Worm (Caenorhabditis elegans): Measurements from ENCODE around the gene Y46G5A.14.

Gene Y46G5A.14

DNA sequence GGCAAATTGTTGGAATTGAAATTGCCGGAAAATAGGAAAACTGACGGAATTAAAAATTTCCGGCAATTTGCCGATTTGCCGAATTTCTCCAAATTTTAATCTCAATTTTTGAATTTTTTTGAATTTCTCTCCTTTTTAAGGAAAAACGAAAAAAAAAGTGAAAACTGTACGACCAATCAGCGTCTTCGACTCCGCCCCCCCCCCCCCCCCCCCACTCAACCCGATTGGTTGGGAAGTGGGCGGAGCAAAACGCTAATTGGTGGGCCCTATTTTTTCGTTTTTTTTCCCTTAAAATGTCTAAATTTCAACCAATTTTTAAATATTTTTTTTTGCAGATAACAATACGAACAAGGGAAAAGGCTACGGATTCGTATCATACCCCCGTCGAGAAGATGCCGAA lies 4.6 kb upstream of the Y46G5A.14 start:
- TF ChIP-seq unc-62 (GFP tag; optimal IDR thresholded peaks at IDR 0.05), result no peak

DNA sequence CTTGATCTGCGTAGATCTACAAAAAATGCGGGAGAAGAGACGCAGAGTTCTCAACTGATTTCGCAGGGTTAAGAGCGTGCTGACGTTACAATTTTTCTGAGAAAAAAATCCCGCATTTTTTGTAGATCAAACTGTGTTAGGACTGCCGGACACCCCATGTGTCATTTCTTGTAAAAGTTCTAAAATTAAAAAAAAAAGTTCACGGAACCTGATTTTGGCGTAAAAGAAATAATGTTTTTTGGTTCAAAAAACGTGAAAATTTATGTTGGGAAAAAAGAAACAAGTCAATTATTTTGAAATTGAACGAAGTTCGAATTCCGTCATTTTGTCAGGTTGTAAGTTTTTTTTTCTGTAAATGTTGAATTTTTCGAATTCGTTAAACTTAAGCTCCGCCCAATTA lies 1.9 kb downstream of the Y46G5A.14 start, which contains the start of gene Y46G5A.34:
TSS of gene Y46G5A.34 (plus strand) at position 301 of the 400 bp plus-strand sequence.
- no peak for TF ChIP-seq unc-62 (GFP tag; optimal IDR thresholded peaks at IDR 0.05)

- TF ChIP-seq unc-62 (GFP tag; optimal IDR thresholded peaks at IDR 0.05), result no peak
These were observed 10.9 kb downstream of the Y46G5A.14 start, which contains the start of gene Y46G5A.15 for ce11 chrII:12785391-12785790. Y46G5A.15 (minus strand) TSS chrII:12785416.

DNA sequence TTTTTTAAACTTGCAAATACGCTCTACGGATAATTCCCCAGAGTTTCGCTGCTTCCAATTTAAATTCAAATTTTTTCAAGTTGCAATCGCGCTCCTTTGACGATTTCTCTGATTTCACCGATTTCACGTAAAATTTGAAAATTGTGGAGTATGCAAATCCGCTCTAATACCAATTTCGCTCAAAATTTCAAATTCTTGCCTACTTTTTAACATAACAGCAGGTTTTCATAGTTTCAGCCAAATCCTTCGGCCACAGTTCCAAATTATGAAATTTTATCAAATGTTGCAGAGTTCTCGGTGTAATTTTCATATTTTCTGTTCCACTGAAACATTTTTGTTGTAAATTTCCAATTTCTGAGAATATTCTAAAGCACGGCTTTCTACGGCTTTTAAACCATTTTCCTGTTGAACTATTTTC lies 13.3 kb downstream of the Y46G5A.14 start, which contains the start of gene alkb-7:
TSS of gene alkb-7 (minus strand) at position 323 of the 418 bp plus-strand sequence.
- no peak for TF ChIP-seq unc-62 (GFP tag; optimal IDR thresholded peaks at IDR 0.05)

ce11 chrII:12789497-12789896 lies 15.0 kb downstream of the Y46G5A.14 start:
- TF ChIP-seq unc-62 (GFP tag; optimal IDR thresholded peaks at IDR 0.05), result no peak

- TF ChIP-seq unc-62 (GFP tag; optimal IDR thresholded peaks at IDR 0.05), result no peak
These were observed 15.9 kb downstream of the Y46G5A.14 start for ce11 chrII:12790392-12790791.

- no peak for TF ChIP-seq unc-62 (GFP tag; optimal IDR thresholded peaks at IDR 0.05)
These were observed 20.7 kb downstream of the Y46G5A.14 start for ce11 chrII:12795188-12795587.

DNA sequence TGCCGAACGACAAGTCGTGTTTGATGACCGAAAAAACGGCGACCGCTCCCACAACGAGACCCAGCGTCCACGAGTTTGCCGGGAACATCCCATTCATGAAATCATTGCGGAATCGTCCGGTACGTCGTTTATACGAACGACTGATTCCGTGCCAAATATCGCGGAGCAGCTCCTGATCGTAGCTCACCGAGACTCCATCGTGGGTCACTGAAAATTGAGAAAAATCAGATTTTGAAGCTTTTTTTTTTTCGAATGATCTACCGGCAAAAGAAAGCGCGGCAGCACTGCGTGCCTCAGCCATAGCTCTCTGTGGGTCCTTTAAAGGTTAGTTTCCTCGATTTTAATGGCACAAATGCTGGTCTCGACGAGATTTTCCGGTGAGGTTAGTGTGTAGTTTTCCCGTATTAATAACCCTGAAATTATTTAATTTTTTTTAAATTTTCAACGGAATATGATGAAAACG lies 21.6 kb downstream of the Y46G5A.14 start, which contains the start of gene cpt-1:
TSS of gene cpt-1 (minus strand) at position 413 of the 463 bp plus-strand sequence.
- TF ChIP-seq unc-62 (GFP tag; optimal IDR thresholded peaks at IDR 0.05), result no peak

DNA sequence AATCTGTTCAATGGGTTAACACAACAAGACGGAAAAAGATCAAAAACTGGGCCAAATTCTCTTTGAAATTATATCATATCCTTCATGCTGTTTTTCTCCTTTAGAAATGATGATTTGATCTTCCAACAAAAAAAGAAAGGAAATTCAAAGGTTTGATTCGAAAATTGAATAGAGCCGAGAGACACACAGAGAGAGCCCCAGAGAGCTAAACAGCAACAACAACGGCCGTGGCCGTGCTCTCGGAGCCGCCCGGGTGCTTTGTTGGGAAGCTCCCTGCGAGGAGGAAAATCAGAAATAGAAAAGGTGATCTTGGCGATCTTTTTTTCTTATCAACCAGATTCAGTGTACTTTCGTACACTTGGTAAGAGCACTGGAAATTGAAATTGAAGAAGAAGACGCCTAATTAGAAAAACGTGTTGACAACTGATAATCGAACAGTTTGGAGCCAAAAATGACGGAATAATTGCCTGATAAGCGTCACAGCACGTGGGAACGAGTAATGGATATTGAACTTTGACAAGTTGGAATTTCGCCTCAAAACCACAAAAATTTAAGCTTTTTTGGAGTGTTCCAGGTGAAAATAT lies 22.8 kb downstream of the Y46G5A.14 start:
- no peak for TF ChIP-seq unc-62 (GFP tag; optimal IDR thresholded peaks at IDR 0.05)

DNA sequence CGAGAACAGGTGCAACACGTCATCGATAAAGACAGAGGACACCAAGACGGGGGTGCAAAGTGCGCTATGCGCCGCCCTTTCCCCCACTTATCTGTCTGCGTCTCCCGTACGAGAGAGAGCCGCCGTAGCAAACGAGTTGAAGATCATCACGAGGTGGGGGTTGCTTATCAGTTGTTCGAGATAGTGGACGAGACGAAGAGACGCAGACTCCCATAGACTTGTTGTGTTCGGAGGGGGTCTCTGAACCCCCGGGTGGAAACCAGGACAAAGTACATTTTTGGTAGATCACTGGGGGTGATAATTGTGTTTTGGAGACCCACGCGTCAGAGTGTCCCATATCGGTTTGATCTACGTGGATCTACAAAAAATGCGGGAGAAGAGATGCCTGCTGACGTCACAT lies 24.3 kb downstream of the Y46G5A.14 start:
- TF ChIP-seq unc-62 (GFP tag; optimal IDR thresholded peaks at IDR 0.05), result no peak

DNA sequence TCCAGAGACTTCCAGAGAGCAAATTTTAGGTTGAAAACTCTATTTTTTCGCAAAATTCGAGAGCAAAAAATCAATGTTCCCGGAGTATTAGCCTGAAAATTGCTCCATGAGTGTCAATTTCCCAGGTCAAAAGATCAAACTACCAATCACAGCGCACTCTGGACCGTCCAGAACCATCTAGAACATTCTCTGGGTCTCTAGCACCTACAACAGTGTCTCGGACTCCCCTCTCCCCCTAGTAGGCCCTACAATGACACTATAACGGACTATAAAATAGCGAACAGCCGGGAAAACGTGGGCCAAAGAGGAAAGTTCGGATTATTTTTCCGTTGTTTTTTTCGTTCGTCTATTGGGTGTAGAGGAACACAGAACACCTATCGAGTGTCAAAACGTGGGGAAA lies 24.9 kb downstream of the Y46G5A.14 start:
- TF ChIP-seq unc-62 (GFP tag; optimal IDR thresholded peaks at IDR 0.05), result no peak

ce11 chrII:12799927-12800522 lies 25.5 kb downstream of the Y46G5A.14 start:
- no peak for TF ChIP-seq unc-62 (GFP tag; optimal IDR thresholded peaks at IDR 0.05)

- no peak for TF ChIP-seq unc-62 (GFP tag; optimal IDR thresholded peaks at IDR 0.05)
These were observed 30.7 kb downstream of the Y46G5A.14 start, which contains the start of the genes Y46G5A.18 and Y46G5A.47 for ce11 chrII:12805161-12805560. Y46G5A.18 (minus strand) TSS chrII:12805261. Y46G5A.47 (minus strand) TSS chrII:12805306.

- no peak for TF ChIP-seq unc-62 (GFP tag; optimal IDR thresholded peaks at IDR 0.05)
These were observed 31.4 kb downstream of the Y46G5A.14 start for ce11 chrII:12805765-12806384.

- TF ChIP-seq unc-62 (GFP tag; optimal IDR thresholded peaks at IDR 0.05), result no peak
These were observed 32.2 kb downstream of the Y46G5A.14 start, which contains the start of gene spds-1 for ce11 chrII:12806602-12807182. spds-1 (plus strand) TSS chrII:12806899.

DNA sequence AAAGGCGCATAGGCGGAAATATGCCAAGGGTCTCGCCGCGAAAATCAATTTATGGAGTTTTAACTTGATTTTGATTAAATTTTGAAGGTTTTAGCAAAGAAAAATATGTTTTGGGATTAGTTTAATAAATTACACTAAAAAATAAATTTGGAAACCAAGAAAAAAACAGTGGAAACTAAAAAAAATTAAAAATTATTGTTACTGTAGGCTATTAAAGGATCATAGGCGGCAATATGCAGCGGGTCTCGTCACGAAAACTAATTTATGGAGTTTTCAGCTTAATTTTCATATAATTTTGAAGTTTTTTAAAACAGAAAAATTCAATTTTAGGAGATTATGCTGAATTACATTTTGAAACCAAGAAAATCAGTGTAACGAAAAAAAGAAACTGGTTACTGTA lies 34.2 kb downstream of the Y46G5A.14 start:
- no peak for TF ChIP-seq unc-62 (GFP tag; optimal IDR thresholded peaks at IDR 0.05)

All from whole organism, dauer.